Worm (Caenorhabditis elegans) whole organism, mixed stage, embryonic: ENCODE measurements around the gene T16G12.12.
"Not testable (repeated sequence)": the region's sequence is repeated elsewhere in the genome, so short reads cannot be mapped to it uniquely, and the experiment has no call there.

ENCODE experiments used
- elt-1 ChIP-seq: sonication (generic microtip); optimal IDR thresholded peaks from 2 replicates; lab custom pipeline; 2017; ENCODE audit warnings: missing genetic modification characterization, mild to moderate bottlenecking, missing compliant biosample characterization, antibody characterized with exemption, moderate library complexity, borderline replicate concordance; ENCODE audit not compliant: insufficient read depth
- lin-13 ChIP-seq: fragments of 150-350 bp; optimal IDR thresholded peaks from 2 replicates; lab custom pipeline; 2014; ENCODE audit warnings: missing biosample characterization, missing genetic modification characterization
- lsy-2 ChIP-seq: fragments of 150-350 bp; optimal IDR thresholded peaks from 2 replicates; lab custom pipeline; 2014; ENCODE audit warnings: missing biosample characterization, missing genetic modification characterization
- mab-5 ChIP-seq: fragments of 150-350 bp; optimal IDR thresholded peaks from 2 replicates; lab custom pipeline; 2014; ENCODE audit warnings: missing biosample characterization, missing genetic modification characterization
- mep-1 ChIP-seq: fragments of 150-350 bp; optimal IDR thresholded peaks from 2 replicates; lab custom pipeline; 2017; ENCODE audit warnings: missing biosample characterization, missing genetic modification reagents, missing genetic modification characterization, inconsistent platforms
- nhr-12 ChIP-seq: fragments of 150-350 bp; optimal IDR thresholded peaks from 2 replicates; lab custom pipeline; 2014; ENCODE audit warnings: missing biosample characterization, missing genetic modification characterization
- nhr-237 ChIP-seq: fragments of 150-350 bp; optimal IDR thresholded peaks from 2 replicates; lab custom pipeline; 2014; ENCODE audit warnings: missing biosample characterization, missing genetic modification characterization
- nhr-28 ChIP-seq: fragments of 150-350 bp; optimal IDR thresholded peaks from 2 replicates; lab custom pipeline; 2014; ENCODE audit warnings: missing biosample characterization, missing genetic modification characterization
- nhr-76 ChIP-seq: sonication (generic microtip); optimal IDR thresholded peaks from 2 replicates; lab custom pipeline; 2017; ENCODE audit warnings: missing biosample characterization, missing genetic modification characterization
- pha-4 ChIP-seq: fragments of 150-350 bp; optimal IDR thresholded peaks from 2 replicates; lab custom pipeline; 2018; ENCODE audit warnings: missing biosample characterization, missing genetic modification reagents, missing genetic modification characterization
- snpc-4 ChIP-seq: fragments of 150-350 bp; optimal IDR thresholded peaks from 2 replicates; lab custom pipeline; 2014; ENCODE audit warnings: missing biosample characterization, missing genetic modification characterization
- unc-39 ChIP-seq: fragments of 150-350 bp; optimal IDR thresholded peaks from 2 replicates; lab custom pipeline; 2014; ENCODE audit warnings: missing biosample characterization, missing genetic modification characterization
- unc-62 ChIP-seq: fragments of 150-350 bp; optimal IDR thresholded peaks from 2 replicates; lab custom pipeline; 2014; ENCODE audit warnings: missing biosample characterization, missing genetic modification reagents, missing genetic modification characterization
- ztf-11 ChIP-seq: fragments of 150-350 bp; optimal IDR thresholded peaks from 2 replicates; lab custom pipeline; 2014; ENCODE audit warnings: missing biosample characterization, missing genetic modification characterization

ce11 chrIII:10053312-10053711 lies at the start of gene T16G12.12:
- TF ChIP-seq snpc-4 (tag; lab: Kevin White, UChicago); elt-1; nhr-76 (tag; lab: Kevin White, UChicago); unc-39 (tag; lab: Kevin White, UChicago); ztf-11 (tag; lab: Kevin White, UChicago); unc-62 (GFP tag; lab: Kevin White, UChicago); lin-13; pha-4 (tag; lab: Kevin White, UChicago); lsy-2 (tag; lab: Kevin White, UChicago); mep-1 (tag; lab: Kevin White, UChicago); nhr-28 (tag; lab: Kevin White, UChicago); mab-5 (tag; lab: Kevin White, UChicago); nhr-237 (tag; lab: Kevin White, UChicago); nhr-12 (tag; lab: Kevin White, UChicago): not testable (repeated sequence)
